Fruit fly (Drosophila melanogaster) whole organism, prepupa: ENCODE results near the gene dsx-c73A.

Experiments used
- CG10669 ChIP-seq: fragments of 200-800 bp; sonication (Bioruptor generic); optimal IDR thresholded peaks from 3 replicates; lab custom pipeline; 2018; ENCODE audit warnings: missing biosample characterization, mild to moderate bottlenecking, missing genetic modification characterization, moderate library complexity
- CG11294 ChIP-seq: fragments of 200-800 bp; sonication (Bioruptor generic); IDR thresholded peaks from 2 replicates; pipeline ENCODE4 v1.3.6; 2022; ENCODE audit warnings: missing biosample characterization, missing genetic modification characterization
- CG11762 ChIP-seq: fragments of 200-800 bp; sonication (Bioruptor generic); optimal IDR thresholded peaks from 3 replicates; lab custom pipeline; 2016; ENCODE audit warnings: missing biosample characterization, missing genetic modification characterization; ENCODE audit not compliant: insufficient read depth
- CG11902 ChIP-seq: fragments of 200-800 bp; sonication (Bioruptor generic); optimal IDR thresholded peaks from 3 replicates; lab custom pipeline; 2016; ENCODE audit warnings: missing biosample characterization, missing genetic modification characterization
- CG1621 ChIP-seq: fragments of 200-800 bp; sonication (Bioruptor generic); optimal IDR thresholded peaks from 3 replicates; lab custom pipeline; 2018; ENCODE audit warnings: missing biosample characterization, mild to moderate bottlenecking, missing genetic modification characterization
- CG16779 ChIP-seq: fragments of 200-800 bp; sonication (Bioruptor generic); optimal IDR thresholded peaks from 3 replicates; lab custom pipeline; 2017; ENCODE audit warnings: missing biosample characterization, mild to moderate bottlenecking, missing genetic modification characterization
- CG3032 ChIP-seq: fragments of 200-800 bp; optimal IDR thresholded peaks from 2 replicates; lab custom pipeline; 2019; ENCODE audit warnings: missing biosample characterization, mild to moderate bottlenecking, missing genetic modification characterization, moderate library complexity
- CG31627 ChIP-seq: fragments of 200-800 bp; sonication (Bioruptor generic); optimal IDR thresholded peaks from 3 replicates; lab custom pipeline; 2016; ENCODE audit warnings: missing biosample characterization, missing genetic modification characterization
- CG32006 ChIP-seq: fragments of 200-800 bp; sonication (Bioruptor generic); optimal IDR thresholded peaks from 3 replicates; lab custom pipeline; 2017; ENCODE audit warnings: missing biosample characterization, mild to moderate bottlenecking, missing genetic modification characterization
- CG3919 ChIP-seq: fragments of 200-800 bp; sonication (Bioruptor generic); optimal IDR thresholded peaks from 3 replicates; lab custom pipeline; 2016; ENCODE audit warnings: missing biosample characterization, missing genetic modification characterization
- CG6163 ChIP-seq: fragments of 200-800 bp; sonication (Bioruptor generic); IDR thresholded peaks from 3 replicates; pipeline ENCODE4 v1.3.6; 2022; ENCODE audit warnings: missing biosample characterization, missing genetic modification characterization
- CG6276 ChIP-seq: fragments of 200-800 bp; sonication (Bioruptor generic); optimal IDR thresholded peaks from 2 replicates; lab custom pipeline; 2017; ENCODE audit warnings: missing biosample characterization, mild to moderate bottlenecking, missing genetic modification characterization
- CG6792 ChIP-seq: fragments of 200-800 bp; sonication (Bioruptor generic); optimal IDR thresholded peaks from 3 replicates; lab custom pipeline; 2016; ENCODE audit warnings: missing biosample characterization, missing genetic modification characterization
- CG6808 ChIP-seq: fragments of 200-800 bp; sonication (Bioruptor generic); optimal IDR thresholded peaks from 3 replicates; lab custom pipeline; 2017; ENCODE audit warnings: missing biosample characterization, missing genetic modification characterization, mild to moderate bottlenecking, moderate library complexity, missing genetic modification reagents
- CG6854 ChIP-seq: fragments of 200-800 bp; sonication (Bioruptor generic); optimal IDR thresholded peaks from 2 replicates; lab custom pipeline; 2017; ENCODE audit warnings: missing biosample characterization, mild to moderate bottlenecking, missing genetic modification characterization
- CG7368 ChIP-seq: fragments of 200-800 bp; sonication (Bioruptor generic); optimal IDR thresholded peaks from 3 replicates; lab custom pipeline; 2016; ENCODE audit warnings: missing biosample characterization, missing genetic modification characterization
- CG8119 ChIP-seq: fragments of 200-800 bp; sonication (Bioruptor generic); IDR thresholded peaks from 3 replicates; pipeline ENCODE4 v1.3.6; 2022; ENCODE audit warnings: missing biosample characterization, missing genetic modification characterization
- CG8319 ChIP-seq: fragments of 200-800 bp; sonication (Bioruptor generic); optimal IDR thresholded peaks from 3 replicates; lab custom pipeline; 2016; ENCODE audit warnings: missing biosample characterization, missing genetic modification characterization
- CG8632 ChIP-seq: fragments of 200-800 bp; sonication (Bioruptor generic); optimal IDR thresholded peaks from 3 replicates; lab custom pipeline; 2016; ENCODE audit warnings: missing biosample characterization, missing genetic modification characterization
- CG9139 ChIP-seq: fragments of 200-800 bp; sonication (Bioruptor generic); optimal IDR thresholded peaks from 3 replicates; lab custom pipeline; 2017; ENCODE audit warnings: missing biosample characterization, mild to moderate bottlenecking, missing genetic modification characterization
- Eip75B ChIP-seq: fragments of 200-800 bp; sonication (Bioruptor generic); optimal IDR thresholded peaks from 3 replicates; lab custom pipeline; 2016; ENCODE audit warnings: missing biosample characterization, missing genetic modification characterization
- Eip78C ChIP-seq: fragments of 200-800 bp; sonication (Bioruptor generic); peaks from one replicate; lab custom pipeline; 2016; ENCODE audit warnings: missing biosample characterization, missing genetic modification characterization
- Eip93F ChIP-seq: fragments of 200-800 bp; sonication (Bioruptor generic); optimal IDR thresholded peaks from 2 replicates; lab custom pipeline; 2016; ENCODE audit warnings: missing biosample characterization, mild to moderate bottlenecking, missing genetic modification characterization
- Ets21C ChIP-seq: fragments of 200-800 bp; sonication (Bioruptor generic); optimal IDR thresholded peaks from 3 replicates; lab custom pipeline; 2016; ENCODE audit warnings: missing biosample characterization, missing genetic modification characterization
- Ets96B ChIP-seq: fragments of 200-800 bp; optimal IDR thresholded peaks from 2 replicates; lab custom pipeline; 2019; ENCODE audit warnings: missing biosample characterization, mild to moderate bottlenecking, missing genetic modification characterization, moderate library complexity
- Hr38 ChIP-seq: sonication (Bioruptor generic); optimal IDR thresholded peaks from 2 replicates; lab custom pipeline; 2016; ENCODE audit warnings: missing biosample characterization, missing genetic modification characterization
- Hr39 ChIP-seq: fragments of 200-800 bp; sonication (Bioruptor generic); optimal IDR thresholded peaks from 2 replicates; lab custom pipeline; 2016; ENCODE audit warnings: missing biosample characterization, missing genetic modification characterization
- Met ChIP-seq: fragments of 200-800 bp; sonication (Bioruptor generic); optimal IDR thresholded peaks from 3 replicates; lab custom pipeline; 2016; ENCODE audit warnings: missing biosample characterization, missing genetic modification characterization
- OdsH ChIP-seq: fragments of 200-800 bp; sonication (Bioruptor generic); optimal IDR thresholded peaks from 3 replicates; lab custom pipeline; 2016; ENCODE audit warnings: missing biosample characterization, missing genetic modification characterization
- Smox ChIP-seq: fragments of 200-800 bp; sonication (Bioruptor generic); optimal IDR thresholded peaks from 3 replicates; lab custom pipeline; 2016; ENCODE audit warnings: missing biosample characterization, missing genetic modification characterization
- Sox102F ChIP-seq: fragments of 200-800 bp; sonication (Bioruptor generic); optimal IDR thresholded peaks from 2 replicates; lab custom pipeline; 2016; ENCODE audit warnings: missing biosample characterization, mild to moderate bottlenecking, missing genetic modification characterization
- Sox14 ChIP-seq: fragments of 200-800 bp; sonication (Bioruptor generic); optimal IDR thresholded peaks from 3 replicates; lab custom pipeline; 2016; ENCODE audit warnings: missing biosample characterization, missing genetic modification characterization
- achi ChIP-seq: fragments of 200-800 bp; sonication (Bioruptor generic); optimal IDR thresholded peaks from 3 replicates; lab custom pipeline; 2016; ENCODE audit warnings: missing biosample characterization, missing genetic modification characterization
- dsx ChIP-seq: fragments of 200-800 bp; optimal IDR thresholded peaks from 3 replicates; lab custom pipeline; 2019; ENCODE audit warnings: missing biosample characterization, mild to moderate bottlenecking, missing genetic modification characterization, moderate library complexity; ENCODE audit not compliant: poor library complexity, severe bottlenecking
- esn ChIP-seq: fragments of 200-800 bp; sonication (Bioruptor generic); optimal IDR thresholded peaks from 2 replicates; lab custom pipeline; 2016; ENCODE audit warnings: missing biosample characterization, mild to moderate bottlenecking, missing genetic modification characterization, moderate library complexity
- fd59A ChIP-seq: fragments of 200-800 bp; sonication (Bioruptor generic); optimal IDR thresholded peaks from 2 replicates; lab custom pipeline; 2017; ENCODE audit warnings: missing biosample characterization, mild to moderate bottlenecking, missing genetic modification characterization, missing genetic modification reagents
- fd85E ChIP-seq: fragments of 200-800 bp; sonication (Bioruptor generic); optimal IDR thresholded peaks from 3 replicates; lab custom pipeline; 2016; ENCODE audit warnings: missing biosample characterization, missing genetic modification characterization
- fkh ChIP-seq: fragments of 200-800 bp; sonication (Bioruptor generic); optimal IDR thresholded peaks from 3 replicates; lab custom pipeline; 2017; ENCODE audit warnings: missing biosample characterization, mild to moderate bottlenecking, missing genetic modification characterization, moderate library complexity
- lz ChIP-seq: fragments of 200-800 bp; sonication (Bioruptor generic); optimal IDR thresholded peaks from 3 replicates; lab custom pipeline; 2016; ENCODE audit warnings: missing biosample characterization, missing genetic modification characterization
- net ChIP-seq: fragments of 200-800 bp; sonication (Bioruptor generic); optimal IDR thresholded peaks from 3 replicates; lab custom pipeline; 2016; ENCODE audit warnings: missing biosample characterization, missing genetic modification characterization
- pdm3 ChIP-seq: fragments of 200-800 bp; sonication (Bioruptor generic); optimal IDR thresholded peaks from 3 replicates; lab custom pipeline; 2016; ENCODE audit warnings: missing biosample characterization, missing genetic modification characterization
- salr ChIP-seq, 2 experiments: fragments of 200-800 bp; sonication (Bioruptor generic); optimal IDR thresholded peaks; 3 replicates each; lab custom pipeline; 2016 to 2018; ENCODE audit warnings: missing biosample characterization in 2 of 2, missing genetic modification characterization in 2 of 2, mild to moderate bottlenecking in 1 of 2
- ss ChIP-seq, 2 experiments: fragments of 200-800 bp; sonication (Bioruptor generic); optimal IDR thresholded peaks; 2 replicates in 1 of 2; 3 replicates in 1 of 2; lab custom pipeline; 2017 to 2018; ENCODE audit warnings: mild to moderate bottlenecking in 2 of 2, missing biosample characterization in 2 of 2, missing genetic modification characterization in 2 of 2, moderate library complexity in 1 of 2
- svp ChIP-seq: fragments of 200-800 bp; sonication (Bioruptor generic); peaks from one replicate; lab custom pipeline; 2016; ENCODE audit warnings: missing biosample characterization, missing genetic modification characterization
- vri ChIP-seq: fragments of 200-800 bp; sonication (Bioruptor generic); optimal IDR thresholded peaks from 3 replicates; lab custom pipeline; 2016; ENCODE audit warnings: missing biosample characterization, mild to moderate bottlenecking, missing genetic modification characterization

Gene dsx-c73A

DNA sequence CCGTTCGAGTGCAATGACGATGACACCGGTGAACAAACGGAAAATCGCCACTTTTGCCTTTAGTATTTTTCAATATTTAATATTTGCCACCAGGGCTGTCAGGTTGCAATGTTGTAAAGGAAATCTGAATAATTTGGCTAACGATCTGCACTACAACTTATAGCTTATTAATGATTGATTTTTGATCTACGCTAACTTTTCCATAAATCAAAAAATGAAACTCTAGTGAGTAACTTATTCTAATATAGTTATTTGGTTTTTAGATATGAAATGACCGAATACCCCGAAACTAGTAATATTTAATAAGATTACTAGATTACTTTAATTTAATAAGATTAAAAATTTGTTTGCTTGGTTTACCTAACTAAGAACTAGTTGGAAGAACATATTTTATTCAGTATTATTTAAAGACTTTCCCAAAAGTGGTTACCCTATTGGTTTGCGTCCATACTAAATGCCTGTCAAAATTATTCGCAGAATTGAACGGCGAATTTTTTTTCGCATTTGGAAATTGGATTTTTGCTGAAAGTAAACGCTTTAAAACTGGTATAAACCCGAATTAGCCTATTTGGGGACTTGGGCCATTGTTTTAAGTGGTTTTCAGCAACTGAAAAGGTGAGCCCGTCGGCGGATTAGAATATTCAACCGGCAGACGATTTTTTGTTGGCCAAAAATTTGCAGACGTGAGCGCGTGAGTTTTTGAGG is 65.7 kb downstream of the dsx-c73A start, which contains the start of the genes Agpat3 and RAF2 (continued):
- TF ChIP-seq CG7368 (GFP tag; lab: Kevin White, UChicago) (no peak), ss (GFP tag; optimal IDR thresholded peaks at IDR 0.05; lab: Kevin White, UChicago) (no peak), Eip93F (no peak), fkh (GFP tag; lab: Kevin White, UChicago) (no peak), Sox102F (GFP tag; lab: Kevin White, UChicago) (no peak), pdm3 (GFP tag; lab: Kevin White, UChicago) (no peak), CG6792 (GFP tag; lab: Kevin White, UChicago) (peak; percentile 12), CG3919 (peak; percentile 34), CG16779 (tag; lab: Kevin White, UChicago) (no peak), esn (GFP tag; lab: Kevin White, UChicago) (peak; percentile 46), CG10669 (GFP tag; lab: Kevin White, UChicago) (peak; percentile 16), lz (peak; percentile 34), CG8632 (GFP tag; lab: Kevin White, UChicago) (no peak)

DNA sequence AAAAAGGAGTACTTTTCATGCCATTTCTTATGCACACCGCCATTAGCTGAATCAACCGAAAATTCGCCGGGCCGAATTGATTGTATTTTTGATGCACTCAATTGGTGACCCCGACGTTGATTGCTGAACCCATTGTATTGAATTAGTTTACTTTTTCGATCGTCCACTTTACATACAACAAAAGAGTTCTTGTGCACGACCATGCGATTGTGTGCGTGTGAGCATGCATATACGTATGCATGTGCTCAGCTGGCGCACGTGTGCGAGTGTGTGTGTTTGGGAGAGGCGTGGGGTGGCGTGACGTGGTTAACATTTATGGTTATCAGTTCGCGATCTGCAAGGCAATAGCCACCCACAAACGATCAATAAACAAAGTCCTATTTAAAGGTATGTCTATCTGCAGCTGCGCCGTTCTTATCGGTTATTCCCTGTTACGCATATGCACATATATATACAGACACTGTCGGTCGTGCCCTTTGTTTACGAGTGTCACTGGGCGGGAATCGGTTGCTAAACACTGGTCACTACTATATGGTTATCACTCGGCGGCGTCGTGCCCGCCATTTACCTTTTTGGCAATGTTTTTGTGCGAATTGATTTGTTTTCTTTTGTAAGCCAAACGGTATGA is 66.4 kb downstream of the dsx-c73A start:
- peak; percentile 37 for TF ChIP-seq CG9139 (GFP tag; lab: Kevin White, UChicago)
- no peak for TF ChIP-seq CG32006 (GFP tag; lab: Kevin White, UChicago)
- TF ChIP-seq Hr39 (GFP tag; lab: Kevin White, UChicago) = no peak
- no peak for TF ChIP-seq CG6854 (GFP tag; lab: Kevin White, UChicago)
- peak; percentile 88 for TF ChIP-seq CG8319 (GFP tag; lab: Kevin White, UChicago)
- TF ChIP-seq CG31627 (GFP tag; lab: Kevin White, UChicago) = no peak
- no peak for TF ChIP-seq net
- no peak for TF ChIP-seq CG7368 (GFP tag; lab: Kevin White, UChicago)
- TF ChIP-seq svp (GFP tag; lab: Kevin White, UChicago) = peak; percentile 86
- no peak for TF ChIP-seq CG11762 (GFP tag; lab: Kevin White, UChicago)
- peak; percentile 11 for TF ChIP-seq CG8632 (GFP tag; lab: Kevin White, UChicago)
- TF ChIP-seq salr (GFP tag; optimal IDR thresholded peaks at IDR 0.05; lab: Kevin White, UChicago) = no peak
- peak; percentile 83 for TF ChIP-seq ss (GFP tag; optimal IDR thresholded peaks at IDR 0.05; lab: Kevin White, UChicago)
- TF ChIP-seq CG3919 = no peak
- no peak for TF ChIP-seq CG3032 (tag; lab: Kevin White, UChicago)
- TF ChIP-seq CG11294 (GFP tag; lab: Robert Waterston, UW) = no peak
- TF ChIP-seq CG6792 (GFP tag; lab: Kevin White, UChicago) = no peak
- TF ChIP-seq Sox102F (GFP tag; lab: Kevin White, UChicago) = no peak
- peak; percentile 33; the same call in 1 of the 3 replicates for TF ChIP-seq CG8119 (GFP tag; lab: Robert Waterston, UW)
- TF ChIP-seq CG6808 (GFP tag; lab: Kevin White, UChicago) = peak; percentile 47
- peak; percentile 60 for TF ChIP-seq Eip78C (GFP tag; lab: Kevin White, UChicago)
- TF ChIP-seq esn (GFP tag; lab: Kevin White, UChicago) = no peak
- no peak for TF ChIP-seq CG11902 (GFP tag; lab: Kevin White, UChicago)
- TF ChIP-seq achi (GFP tag; lab: Kevin White, UChicago) = no peak
- TF ChIP-seq Eip75B = no peak
- TF ChIP-seq CG6163 (GFP tag; lab: Robert Waterston, UW) = no peak
- TF ChIP-seq Ets21C (GFP tag; lab: Kevin White, UChicago) = no peak
- TF ChIP-seq Met (GFP tag; lab: Kevin White, UChicago) = no peak
- no peak for TF ChIP-seq pdm3 (GFP tag; lab: Kevin White, UChicago)
- TF ChIP-seq OdsH = no peak
- peak; percentile 68 for TF ChIP-seq CG16779 (tag; lab: Kevin White, UChicago)
- peak; percentile 19 for TF ChIP-seq CG6276 (GFP tag; lab: Kevin White, UChicago)
- TF ChIP-seq Hr38 (GFP tag; lab: Kevin White, UChicago) = no peak
- TF ChIP-seq vri (GFP tag; lab: Kevin White, UChicago) = peak; percentile 84
- no peak for TF ChIP-seq Ets96B
- TF ChIP-seq CG1621 = no peak
- TF ChIP-seq fkh (GFP tag; lab: Kevin White, UChicago) = peak; percentile 36
- no peak for TF ChIP-seq fd59A (GFP tag; lab: Kevin White, UChicago)
- no peak for TF ChIP-seq lz
- TF ChIP-seq Sox14 = peak; percentile 32
- TF ChIP-seq CG10669 (GFP tag; lab: Kevin White, UChicago) = no peak
- TF ChIP-seq fd85E (GFP tag; lab: Kevin White, UChicago) = no peak
- TF ChIP-seq dsx (GFP tag; lab: Kevin White, UChicago) = peak; percentile 15
- no peak for TF ChIP-seq Smox
